Worm (Caenorhabditis elegans): ENCODE results near the gene ced-3.

ced-3 gene

DNA sequence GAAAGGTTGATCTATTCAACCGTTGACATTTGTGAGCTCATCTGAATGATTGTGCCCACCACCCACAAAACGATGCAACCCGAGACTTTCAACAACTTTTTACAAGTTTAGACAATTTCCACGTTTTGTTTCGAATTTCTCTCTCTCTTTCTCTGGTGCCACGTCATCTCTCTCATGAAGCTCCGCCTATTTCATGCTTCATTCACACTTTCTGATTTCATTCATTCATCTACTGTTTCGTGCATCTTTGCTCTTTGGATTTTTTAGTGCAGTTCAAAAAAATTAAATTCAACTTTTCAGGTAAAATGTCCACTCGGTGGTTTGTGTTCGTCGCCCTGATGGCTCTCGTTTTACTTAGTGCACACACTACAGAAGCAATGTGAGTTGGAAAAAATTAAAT lies 54.7 kb downstream of the ced-3 start, which contains the start of gene nlp-79:
TSS of gene nlp-79 (plus strand) at position 301 of the 400 bp plus-strand sequence.
- TF ChIP-seq hmbx-1 (tag; optimal IDR thresholded peaks at IDR 0.05) (no peak), ceh-36 (tag; optimal IDR thresholded peaks at IDR 0.05) (no peak), flt-1 (GFP tag; IDR thresholded peaks at IDR 0.05) (no peak), scrt-1 (GFP tag; IDR thresholded peaks at IDR 0.05) (no peak), ama-1 (optimal IDR thresholded peaks at IDR 0.05) (no peak), sea-1 (GFP tag; conservative IDR thresholded peaks at IDR 0.05) (no peak), tra-4 (tag; optimal IDR thresholded peaks at IDR 0.05) (no peak), aly-1 (tag; optimal IDR thresholded peaks at IDR 0.05) (no peak), hmg-4 (GFP tag; optimal IDR thresholded peaks at IDR 0.05) (no peak), B0310.2 (tag; optimal IDR thresholded peaks at IDR 0.05) (no peak), hnd-1 (tag; optimal IDR thresholded peaks at IDR 0.05) (no peak), pes-1 (GFP tag; IDR thresholded peaks at IDR 0.05) (no peak), F13C5.2 (tag; optimal IDR thresholded peaks at IDR 0.05) (no peak), ceh-13 (GFP tag; optimal IDR thresholded peaks at IDR 0.05) (no peak), tbx-11 (GFP tag; IDR thresholded peaks at IDR 0.05) (no peak), tbx-37 (GFP tag; conservative IDR thresholded peaks at IDR 0.05) (no peak), ets-7 (tag; optimal IDR thresholded peaks at IDR 0.05) (no peak)

All from whole organism, early embryonic.